Worm (Caenorhabditis elegans) whole organism, late embryonic: Measurements from ENCODE around the gene grd-1.

Source experiments
- ama-1 ChIP-seq: fragments of 150-350 bp; optimal IDR thresholded peaks from 2 replicates; lab custom pipeline; 2014
- ceh-24 ChIP-seq: sonication (generic microtip); optimal IDR thresholded peaks from 2 replicates; lab custom pipeline; 2016; ENCODE audit warnings: mild to moderate bottlenecking, missing genetic modification characterization, missing compliant biosample characterization
- nfya-1 ChIP-seq: sonication (generic microtip); optimal IDR thresholded peaks from 2 replicates; lab custom pipeline; 2017; ENCODE audit warnings: missing genetic modification characterization, mild to moderate bottlenecking, missing compliant biosample characterization, antibody characterized with exemption, moderate library complexity
- nhr-11 ChIP-seq: fragments of 150-350 bp; optimal IDR thresholded peaks from 2 replicates; lab custom pipeline; 2014; ENCODE audit warnings: missing biosample characterization, missing genetic modification characterization
- pqm-1 ChIP-seq: sonication (generic microtip); optimal IDR thresholded peaks from 2 replicates; lab custom pipeline; 2016; ENCODE audit warnings: missing genetic modification characterization, missing compliant biosample characterization

ce11 chrX:11107076-11107475 is 2.2 kb upstream of the grd-1 start, which contains the start of gene clc-17:
- TF ChIP-seq nfya-1 (tag; lab: Kevin White, UChicago) (no peak), ama-1 (lab: Kevin White, UChicago) (no peak), ceh-24 (tag; lab: Kevin White, UChicago) (no peak), nhr-11 (no peak), pqm-1 (tag; lab: Kevin White, UChicago) (no peak)
